Worm (Caenorhabditis elegans): ENCODE measurements around the gene F46E10.2.

DNA sequence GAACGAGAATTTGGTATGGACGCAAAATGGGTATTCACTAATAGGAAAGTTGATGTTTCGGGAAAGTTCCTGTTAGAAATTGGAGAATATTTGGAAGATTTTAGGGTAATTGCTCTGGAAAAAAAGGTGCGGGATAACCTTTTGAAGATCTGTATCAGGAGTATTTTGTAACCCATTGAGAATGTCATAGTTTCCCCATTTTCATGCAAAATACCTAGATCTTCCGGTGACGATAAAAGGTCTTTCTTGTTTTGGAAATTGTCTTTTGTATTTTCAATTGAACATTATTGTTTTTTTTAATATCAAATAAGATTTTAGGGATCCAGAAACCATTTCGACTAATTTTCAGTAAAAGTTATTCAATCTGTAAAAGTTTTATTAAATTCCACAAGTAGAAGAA, 41.4 kb downstream of the F46E10.2 start, which contains the start of gene spp-19:
- TF ChIP-seq elt-2 (tag; optimal IDR thresholded peaks at IDR 0.05) (no peak), elt-4 (tag; optimal IDR thresholded peaks at IDR 0.05) (no peak), ama-1 (optimal IDR thresholded peaks at IDR 0.05) (no peak), sox-4 (tag; optimal IDR thresholded peaks at IDR 0.05) (no peak), fkh-10 (GFP tag; optimal IDR thresholded peaks at IDR 0.05) (no peak), fax-1 (tag; optimal IDR thresholded peaks at IDR 0.05) (no peak), unc-55 (GFP tag; optimal IDR thresholded peaks at IDR 0.05) (no peak), ceh-24 (tag; optimal IDR thresholded peaks at IDR 0.05) (no peak)
